Fruit fly (Drosophila melanogaster) ovary, adult (tissue): ENCODE measurements around the gene CG31516.
"Not testable (repeated sequence)": the region's sequence is repeated elsewhere in the genome, so short reads cannot be mapped to it uniquely, and the experiment has no call there.

Source experiments
- CG17801 ChIP-seq: fragments of 200-800 bp; optimal IDR thresholded peaks from 2 replicates; lab custom pipeline; 2019; ENCODE audit warnings: missing biosample characterization, mild to moderate bottlenecking, missing genetic modification characterization, moderate library complexity; ENCODE audit not compliant: partially characterized antibody

Gene CG31516

dm6 chr3R:4232139-4233017 is 12.4 kb upstream of the CG31516 start, which contains the start of gene CG14641:
TSS of gene CG14641 (minus strand) at chr3R:4232342.
- no peak for TF ChIP-seq CG17801

DNA sequence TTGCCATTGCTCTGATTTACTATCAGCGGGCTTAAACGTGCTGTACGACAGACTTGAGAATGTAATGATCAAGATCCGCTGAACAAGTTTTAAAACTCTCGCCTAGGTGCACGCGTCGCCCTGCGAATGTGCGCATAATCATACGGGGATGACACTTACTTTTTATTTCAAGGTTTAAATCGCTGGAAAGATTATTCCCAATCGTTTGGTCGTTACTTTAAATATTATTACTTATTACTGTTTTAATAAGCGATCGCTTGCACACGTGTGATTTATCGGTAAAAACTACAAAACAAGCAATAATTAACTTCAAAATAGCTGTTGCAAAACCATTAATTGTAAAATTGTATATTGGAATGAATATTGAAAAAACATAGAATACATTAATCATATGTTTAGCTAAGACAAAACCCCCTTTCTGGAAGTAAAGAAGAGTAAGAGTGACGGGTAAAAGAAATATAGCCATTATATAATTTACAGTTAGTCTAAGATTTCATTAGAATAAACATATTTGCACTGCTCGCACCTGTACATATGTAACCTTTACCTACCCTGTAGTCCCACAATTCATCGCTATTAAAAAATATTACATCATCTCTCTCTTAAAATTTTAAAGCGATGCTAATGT is 9.3 kb upstream of the CG31516 start, which contains the start of gene DhpD:
TSS of gene DhpD (minus strand) at position 102 of the 628 bp plus-strand sequence.
- peak; percentile 86 for TF ChIP-seq CG17801

dm6 chr3R:4228426-4228825 is 8.5 kb upstream of the CG31516 start:
- no peak for TF ChIP-seq CG17801

dm6 chr3R:4220780-4221179 is 850 bp upstream of the CG31516 start:
- TF ChIP-seq CG17801, result peak; percentile 63

dm6 chr3R:4215264-4215993 is 4.5 kb downstream of the CG31516 start, which contains the start of gene CG14636:
TSS of gene CG14636 (minus strand) at chr3R:4215314.
- TF ChIP-seq CG17801, result peak; percentile 33

dm6 chr3R:4214601-4215000 is 5.3 kb downstream of the CG31516 start:
- TF ChIP-seq CG17801, result no peak

dm6 chr3R:4214038-4214437 is 5.9 kb downstream of the CG31516 start:
- no peak for TF ChIP-seq CG17801

DNA sequence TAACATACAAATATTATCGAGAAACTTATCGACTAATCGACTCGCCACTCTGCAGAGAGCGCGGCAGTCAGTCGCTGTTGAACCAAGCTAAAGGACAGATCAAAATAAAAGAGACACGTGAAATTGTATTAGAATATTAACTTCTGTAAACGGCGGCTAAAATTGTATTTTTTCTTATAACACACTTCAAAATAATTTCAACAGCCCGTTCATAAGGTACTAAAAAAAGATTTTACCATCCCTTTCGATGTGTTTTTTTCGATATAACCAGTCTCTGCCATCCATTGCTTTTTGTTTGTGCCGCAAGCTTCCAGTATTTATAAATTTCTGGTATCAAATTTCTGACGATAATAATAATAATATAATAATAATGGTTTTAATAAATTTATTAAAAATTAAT is 8.4 kb downstream of the CG31516 start, which contains the start of gene aux:
TSS of gene aux (plus strand) at position 301 of the 400 bp plus-strand sequence.
- TF ChIP-seq CG17801, result not testable (repeated sequence)

DNA sequence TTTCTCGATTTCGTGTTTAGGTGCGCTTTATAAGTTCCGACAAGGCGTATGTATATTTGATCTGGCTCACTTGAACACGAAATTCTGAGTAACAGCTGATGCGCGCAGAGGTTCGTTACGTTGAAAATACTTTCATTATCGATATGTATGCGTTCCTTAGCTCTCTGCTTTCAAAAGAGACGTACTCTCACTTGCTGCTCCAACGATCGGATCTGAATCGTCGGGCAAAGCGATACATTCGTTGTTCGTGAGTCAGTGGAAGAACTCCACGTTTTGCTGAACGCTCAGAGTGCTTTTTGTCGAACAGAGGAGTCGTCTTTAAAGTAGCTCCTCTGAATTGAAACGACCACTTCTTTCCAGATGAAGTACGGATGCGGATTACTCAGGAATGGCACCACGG is 22.9 kb downstream of the CG31516 start, which contains the start of gene beta-Man:
TSS of gene beta-Man (plus strand) at position 152 of the 400 bp plus-strand sequence.
- peak; percentile 76 for TF ChIP-seq CG17801

DNA sequence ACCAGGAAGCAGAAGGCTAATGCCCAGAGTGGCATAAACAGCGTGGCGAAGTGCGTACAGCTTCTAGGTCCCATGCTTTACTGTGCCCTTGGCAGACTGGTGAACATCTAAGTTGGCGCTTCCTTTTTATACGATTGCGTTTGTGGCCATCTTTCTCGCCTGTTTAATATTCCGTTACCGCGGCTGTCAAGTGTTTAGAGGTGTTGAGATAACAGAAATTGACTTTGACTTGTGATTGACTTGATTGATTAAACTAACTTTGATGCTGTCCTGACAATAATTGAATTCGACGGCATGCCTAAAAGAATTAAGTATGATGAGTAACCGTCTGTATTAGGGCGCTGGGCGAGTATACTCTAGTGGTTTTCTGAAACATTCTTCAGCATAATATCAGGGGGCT is 29.8 kb downstream of the CG31516 start, which contains the start of gene Dsk:
TSS of gene Dsk (minus strand) at position 101 of the 400 bp plus-strand sequence.
- no peak for TF ChIP-seq CG17801

DNA sequence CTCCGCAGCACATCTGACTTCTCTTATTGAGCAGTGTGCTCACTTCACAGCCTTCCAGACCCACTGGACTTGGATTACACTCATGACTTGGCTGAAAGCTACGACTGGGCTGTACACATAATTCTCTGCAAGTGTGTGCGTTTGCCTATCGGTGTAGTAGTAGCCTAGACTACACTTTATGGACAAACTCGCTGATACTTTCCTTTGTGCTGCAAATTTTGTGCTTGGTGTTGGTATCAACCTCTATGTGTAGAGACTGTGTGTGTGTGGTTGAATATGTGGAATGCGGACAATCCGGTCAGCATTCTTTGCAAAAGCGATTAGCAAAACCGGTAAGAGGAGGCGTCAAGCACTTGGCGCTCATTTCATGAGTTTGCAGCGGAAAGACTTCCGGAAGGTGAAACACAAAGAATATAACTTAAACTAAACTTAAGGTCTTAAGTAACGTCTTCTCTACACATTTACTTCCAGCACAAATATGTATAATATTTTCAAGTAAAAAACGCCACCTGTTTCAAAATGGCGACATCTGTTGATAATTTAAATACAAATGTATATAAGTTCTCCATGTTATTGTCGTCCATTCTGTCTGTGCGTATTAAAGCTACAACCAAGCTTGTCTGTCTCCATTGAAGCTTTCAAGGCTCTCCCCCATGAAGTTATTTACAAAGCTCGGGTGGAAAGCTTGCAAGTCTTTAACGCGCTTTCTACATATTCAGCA is 33.0 kb downstream of the CG31516 start:
- no peak for TF ChIP-seq CG17801

DNA sequence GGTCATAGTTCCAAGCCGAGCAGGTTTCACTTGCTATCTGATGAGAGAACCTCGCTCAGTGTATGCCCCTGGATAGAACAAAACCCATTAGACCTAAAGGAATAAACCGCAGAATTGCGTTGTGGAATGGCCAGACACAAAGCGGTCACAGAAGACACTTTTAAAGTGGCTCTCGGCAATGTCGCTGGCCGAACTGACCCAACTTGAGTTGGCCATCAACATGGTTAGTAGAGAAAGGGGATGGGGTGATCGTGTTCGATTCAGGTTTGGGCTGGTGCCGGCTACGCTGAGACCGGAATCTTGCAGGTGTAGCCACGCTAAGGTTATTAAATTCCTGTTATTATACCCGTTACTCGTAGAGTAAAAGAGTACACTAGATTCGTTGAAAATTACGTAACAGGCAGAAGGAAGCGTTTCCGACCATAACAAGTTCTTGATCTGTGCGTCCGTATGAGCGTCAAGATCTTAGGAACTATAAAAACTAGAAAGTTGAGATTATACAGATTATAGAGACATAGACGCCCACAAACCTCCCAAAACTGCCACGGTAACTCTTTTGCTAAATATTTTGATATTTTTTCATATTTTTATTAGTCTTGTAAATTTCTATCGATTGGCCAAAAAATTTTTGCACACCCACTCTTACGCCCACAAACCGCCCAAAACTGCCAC is 39.3 kb downstream of the CG31516 start:
- no peak for TF ChIP-seq CG17801

- no peak for TF ChIP-seq CG17801
These were observed 41.0 kb downstream of the CG31516 start for dm6 chr3R:4178750-4179485.

dm6 chr3R:4176728-4177127 is 43.2 kb downstream of the CG31516 start:
- TF ChIP-seq CG17801, result no peak

dm6 chr3R:4174975-4175374 is 45.0 kb downstream of the CG31516 start:
- TF ChIP-seq CG17801, result no peak
